Fruit fly (Drosophila melanogaster): ENCODE results near the gene Hsp26.
A peak's percentile ranks its signal among the peaks of the same experiment; 100 is the strongest.

DNA sequence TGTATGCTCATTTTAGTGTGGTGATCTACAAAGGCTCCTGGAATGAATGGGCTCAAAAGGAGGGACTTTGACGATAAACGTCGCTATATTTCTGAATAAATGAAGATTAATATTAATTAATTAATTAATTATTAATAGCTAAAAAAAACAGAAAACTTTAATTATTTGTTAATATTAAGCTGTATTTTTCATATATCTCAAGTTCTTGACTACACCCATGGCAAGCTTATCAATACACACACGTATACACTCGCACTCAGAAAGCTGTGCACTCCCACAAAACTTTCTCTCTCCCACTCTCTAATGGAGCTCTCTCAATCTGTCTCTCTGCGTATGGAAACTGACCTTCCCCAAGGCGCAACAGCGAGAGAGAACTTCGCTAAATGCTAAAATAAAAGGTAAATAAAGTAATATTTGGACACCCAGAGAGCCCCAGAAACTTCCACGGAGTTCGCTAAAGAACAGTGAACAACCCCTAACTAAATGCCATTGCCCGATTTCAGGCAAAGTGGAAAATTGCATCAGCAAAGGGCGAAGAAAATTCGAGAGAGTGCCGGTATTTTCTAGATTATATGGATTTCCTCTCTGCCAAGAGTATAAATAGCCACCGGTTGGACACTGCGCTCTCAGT lies 3.7 kb downstream of the Hsp26 start:
- TF ChIP-seq sage (GFP tag; optimal IDR thresholded peaks at IDR 0.05) (peak; percentile 57), OdsH (GFP tag; optimal IDR thresholded peaks at IDR 0.05) (peak; percentile 72), sv (GFP tag; optimal IDR thresholded peaks at IDR 0.05) (peak; percentile 53), lola (GFP tag; optimal IDR thresholded peaks at IDR 0.05) (no peak), HLH106 (tag; optimal IDR thresholded peaks at IDR 0.05) (peak; percentile 47), Vsx2 (GFP tag; optimal IDR thresholded peaks at IDR 0.05; ENCODE audit: partially characterized antibody) (no peak), N (GFP tag; optimal IDR thresholded peaks at IDR 0.05) (no peak), usp (GFP tag; optimal IDR thresholded peaks at IDR 0.05) (no peak)
